Worm (Caenorhabditis elegans): ENCODE measurements around the gene psd-1.

DNA sequence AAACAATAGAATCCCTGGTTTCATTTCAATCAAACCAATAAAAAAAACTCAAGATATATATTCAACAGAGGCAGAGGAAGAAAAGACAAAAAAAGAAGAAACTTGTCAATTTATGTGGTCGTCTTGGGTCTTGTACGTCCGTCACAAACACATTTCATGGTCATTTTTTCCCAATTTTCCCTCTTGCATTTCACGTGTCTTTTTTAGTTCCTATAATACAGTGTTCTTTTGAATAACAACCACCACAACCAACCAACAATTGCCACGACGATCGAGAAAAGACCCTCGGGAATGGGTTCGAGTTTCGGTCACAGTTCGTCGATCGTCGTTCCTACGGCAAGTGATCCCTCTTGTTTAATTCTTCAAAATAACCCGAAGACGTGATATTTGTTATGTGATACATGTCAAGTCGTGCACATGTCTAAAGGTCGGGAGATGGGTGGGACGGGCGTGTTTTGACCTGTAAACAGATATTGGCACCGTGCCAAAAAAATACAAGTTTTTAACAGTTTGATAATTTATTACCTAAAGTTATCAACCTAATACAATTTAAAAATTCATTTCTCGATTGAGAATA lies 21.0 kb upstream of the psd-1 start:
- TF ChIP-seq tag-97 (GFP tag; IDR thresholded peaks at IDR 0.05): no peak
- TF ChIP-seq mdl-1 (tag; optimal IDR thresholded peaks at IDR 0.05): no peak
